Worm (Caenorhabditis elegans): ENCODE measurements around the gene C50E3.12.

- TF ChIP-seq nhr-27 (tag; optimal IDR thresholded peaks at IDR 0.05) (no peak), Y95B8A.8 (GFP tag; IDR thresholded peaks at IDR 0.05) (no peak), sdz-38 (tag; optimal IDR thresholded peaks at IDR 0.05) (no peak), ama-1 (optimal IDR thresholded peaks at IDR 0.05) (no peak), ama-1 (GFP tag; optimal IDR thresholded peaks at IDR 0.05) (no peak), snpc-1.1 (tag; optimal IDR thresholded peaks at IDR 0.05; ENCODE audit: insufficient read depth) (no peak), repo-1 (tag; optimal IDR thresholded peaks at IDR 0.05) (no peak), ceh-100 (GFP tag; IDR thresholded peaks at IDR 0.05) (no peak), hlh-12 (tag; optimal IDR thresholded peaks at IDR 0.05) (no peak), egl-18 (GFP tag; IDR thresholded peaks at IDR 0.05) (no peak)
Measured at ce11 chrV:7653567-7653966, 31.7 kb upstream of the C50E3.12 start, which contains the start of gene srh-200.
